Worm (Caenorhabditis elegans) whole organism, early embryonic: ENCODE measurements around the gene C53A5.17.

Source experiments
- aly-1 ChIP-seq: sonication (generic microtip); optimal IDR thresholded peaks from 2 replicates; lab custom pipeline; 2016; ENCODE audit warnings: missing genetic modification characterization, missing compliant biosample characterization
- ama-1 ChIP-seq: fragments of 150-350 bp; optimal IDR thresholded peaks from 2 replicates; lab custom pipeline; 2014
- ets-7 ChIP-seq: sonication (generic microtip); optimal IDR thresholded peaks from 2 replicates; lab custom pipeline; 2016; ENCODE audit warnings: missing genotype, missing genetic modification characterization, missing compliant biosample characterization
- flt-1 ChIP-seq: fragments of 200-800 bp; sonication (Bioruptor generic); IDR thresholded peaks from 2 replicates; pipeline ENCODE4 v1.3.6; 2022; ENCODE audit warnings: missing genetic modification characterization, missing compliant biosample characterization
- hmbx-1 ChIP-seq: sonication (generic microtip); optimal IDR thresholded peaks from 2 replicates; lab custom pipeline; 2016; ENCODE audit warnings: mild to moderate bottlenecking, missing genetic modification characterization, missing compliant biosample characterization
- hmg-4 ChIP-seq: fragments of 200-800 bp; sonication (Bioruptor generic); optimal IDR thresholded peaks from 2 replicates; lab custom pipeline; 2018; ENCODE audit warnings: mild to moderate bottlenecking, missing genetic modification characterization, missing compliant biosample characterization
- hnd-1 ChIP-seq: sonication (generic microtip); optimal IDR thresholded peaks from 2 replicates; lab custom pipeline; 2016; ENCODE audit warnings: missing genetic modification characterization, missing compliant biosample characterization
- pes-1 ChIP-seq: fragments of 200-800 bp; sonication (Bioruptor generic); IDR thresholded peaks from 2 replicates; pipeline ENCODE4 v1.3.6; 2022; ENCODE audit warnings: missing genetic modification reagents, missing genetic modification characterization, missing compliant biosample characterization
- scrt-1 ChIP-seq: fragments of 200-800 bp; sonication (Bioruptor generic); IDR thresholded peaks from 2 replicates; pipeline ENCODE4 v1.3.6; 2022; ENCODE audit warnings: missing genetic modification characterization, missing compliant biosample characterization
- sea-1 ChIP-seq: fragments of 200-800 bp; sonication (Bioruptor generic); conservative IDR thresholded peaks from 2 replicates; pipeline ENCODE4 v1.3.6; 2022; ENCODE audit warnings: missing genetic modification characterization, missing compliant biosample characterization
- tbx-11 ChIP-seq: fragments of 200-800 bp; sonication (Bioruptor generic); IDR thresholded peaks from 2 replicates; pipeline ENCODE4 v1.3.6; 2022; ENCODE audit warnings: missing genetic modification characterization, missing compliant biosample characterization
- tbx-37 ChIP-seq: fragments of 200-800 bp; sonication (Bioruptor generic); conservative IDR thresholded peaks from 2 replicates; pipeline ENCODE4 v1.3.6; 2022; ENCODE audit warnings: missing genetic modification reagents, missing genetic modification characterization, missing compliant biosample characterization
- tra-4 ChIP-seq: sonication (generic microtip); optimal IDR thresholded peaks from 2 replicates; lab custom pipeline; 2017; ENCODE audit warnings: missing genetic modification characterization, missing compliant biosample characterization

DNA sequence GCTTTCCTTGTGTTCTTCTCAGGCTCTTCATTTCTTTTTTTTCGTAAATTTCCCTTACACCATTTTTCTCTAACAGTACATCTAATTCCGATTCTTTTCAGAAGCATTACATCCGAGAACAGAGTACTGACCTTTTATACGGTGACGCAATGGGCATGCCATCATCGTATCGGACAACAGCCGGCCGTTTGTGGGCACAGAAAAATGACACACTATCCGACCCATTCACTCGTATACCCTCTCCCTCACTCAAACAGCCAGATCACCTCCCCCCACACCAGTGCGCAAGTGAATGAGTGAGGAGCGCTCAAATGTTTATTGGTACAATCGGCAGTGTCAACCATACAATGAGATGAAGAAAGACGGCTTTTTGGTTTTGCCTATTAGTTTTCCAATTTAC, 19.8 kb downstream of the C53A5.17 start, which contains the start of gene R02D5.24:
- TF ChIP-seq flt-1: peak; percentile 28; the same call in 1 of the 2 replicates
- no peak for TF ChIP-seq hmbx-1 (tag; lab: Kevin White, UChicago)
- no peak for TF ChIP-seq ama-1 (lab: Kevin White, UChicago)
- TF ChIP-seq sea-1 (GFP tag; lab: Robert Waterston, UW): no peak
- no peak for TF ChIP-seq pes-1
- no peak for TF ChIP-seq ets-7 (tag; lab: Kevin White, UChicago)
- no peak for TF ChIP-seq hnd-1
- no peak for TF ChIP-seq tbx-37 (GFP tag; lab: Robert Waterston, UW)
- peak; percentile 70 for TF ChIP-seq hmg-4 (GFP tag; lab: Kevin White, UChicago)
- TF ChIP-seq aly-1: no peak
- TF ChIP-seq tra-4 (tag; lab: Kevin White, UChicago): no peak
- TF ChIP-seq scrt-1 (GFP tag; lab: Robert Waterston, UW): no peak
- TF ChIP-seq tbx-11 (GFP tag; lab: Robert Waterston, UW): no peak
